Worm (Caenorhabditis elegans) whole organism, L4/young adult: Measurements from ENCODE around the gene F13E9.19.

ENCODE experiments used
- W03F9.2 ChIP-seq: fragments of 150-350 bp; optimal IDR thresholded peaks from 2 replicates; lab custom pipeline; 2014; ENCODE audit warnings: missing biosample characterization, missing genetic modification characterization
- dao-5 ChIP-seq: sonication (generic microtip); optimal IDR thresholded peaks from 2 replicates; lab custom pipeline; 2016; ENCODE audit warnings: missing genotype, missing genetic modification characterization, moderate library complexity, missing compliant biosample characterization
- him-1 ChIP-seq: sonication (generic microtip); optimal IDR thresholded peaks from 2 replicates; lab custom pipeline; 2016; ENCODE audit warnings: missing genotype, missing genetic modification reagents, missing genetic modification characterization, missing compliant biosample characterization

DNA sequence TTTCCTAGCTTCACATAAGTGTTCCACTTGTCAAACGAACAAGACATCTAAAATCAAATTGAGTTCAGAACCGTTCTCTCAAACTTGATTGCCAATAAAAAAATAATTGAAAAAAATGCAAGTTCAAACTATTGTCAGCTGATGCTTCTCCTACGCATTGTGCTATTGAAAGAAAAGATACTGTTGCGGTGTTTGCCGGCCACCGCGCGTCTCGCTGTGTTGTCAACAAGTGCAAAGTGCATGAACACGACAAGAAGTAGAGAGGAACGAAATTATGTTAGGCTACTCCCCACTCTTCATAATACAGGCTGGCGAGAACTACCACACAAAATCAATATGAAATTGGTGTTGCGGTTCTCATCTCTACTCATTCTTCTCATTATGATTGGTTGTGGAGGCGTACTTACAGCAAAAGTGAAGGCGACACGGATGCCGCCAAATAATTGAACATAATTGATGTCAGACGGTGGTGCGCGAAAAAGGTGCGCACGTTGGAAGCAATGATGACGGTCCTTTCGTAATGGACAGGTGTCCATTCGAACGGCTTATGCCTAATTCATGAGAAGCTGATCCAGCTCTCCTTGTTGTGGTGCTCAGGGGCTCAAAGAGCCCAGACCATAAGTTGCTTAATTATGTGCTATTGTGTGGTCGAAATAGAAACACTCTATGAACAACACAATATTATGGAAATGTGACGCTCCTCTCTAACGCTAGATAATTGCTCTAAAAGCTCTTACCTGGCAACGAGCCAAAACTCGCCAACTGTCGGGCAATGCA lies 31.6 kb upstream of the F13E9.19 start:
- no peak for TF ChIP-seq W03F9.2
- no peak for TF ChIP-seq dao-5 (tag; lab: Kevin White, UChicago)
- no peak for TF ChIP-seq him-1
